Worm (Caenorhabditis elegans): Measurements from ENCODE around the gene rpl-22.

The rpl-22 gene

ce11 chrII:5105020-5105419, 49.6 kb downstream of the rpl-22 start (continued):
- TF ChIP-seq F49E8.2 (tag; optimal IDR thresholded peaks at IDR 0.05; ENCODE audit: borderline replicate concordance), result peak; percentile 63
- TF ChIP-seq nhr-11 (tag; optimal IDR thresholded peaks at IDR 0.05), result peak; percentile 55
- no peak; the same call in none of the 2 replicates for TF ChIP-seq lin-38 (GFP tag; IDR thresholded peaks at IDR 0.05)
